Worm (Caenorhabditis elegans): ENCODE results near the gene F20B6.10.

Gene F20B6.10

DNA sequence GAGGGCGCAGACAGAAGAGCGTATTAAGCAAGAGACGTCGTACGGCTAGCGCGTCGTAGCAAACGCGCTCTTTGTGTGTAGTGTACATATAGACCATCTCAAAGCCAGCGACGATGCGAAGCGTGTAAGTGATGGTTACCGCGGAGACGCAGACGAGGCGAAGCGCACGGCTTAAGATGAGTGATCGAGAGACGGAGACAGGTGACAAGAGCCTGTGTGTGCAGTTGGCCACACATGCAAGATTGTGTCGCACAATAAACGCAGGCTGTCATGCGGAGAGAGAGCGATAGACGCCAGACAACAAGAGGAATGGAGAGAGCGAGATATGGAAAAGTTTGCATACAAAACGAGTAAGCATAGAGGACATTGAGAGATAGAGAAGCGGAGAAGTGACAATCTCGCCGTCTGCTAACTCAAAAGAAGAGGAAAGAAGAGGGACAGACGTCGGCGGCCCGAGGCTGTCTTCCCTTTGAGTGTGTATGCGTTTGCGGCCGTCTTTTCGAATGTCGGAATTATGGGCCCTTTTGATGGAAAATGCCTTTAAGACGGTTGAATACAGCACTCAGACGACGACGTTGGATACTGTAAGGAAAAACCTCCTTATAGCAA, 5.9 kb upstream of the F20B6.10 start (continued):
- TF ChIP-seq mab-5 (tag; optimal IDR thresholded peaks at IDR 0.05) (peak; percentile 82), nhr-6 (tag; optimal IDR thresholded peaks at IDR 0.05) (peak; percentile 86), lin-11 (tag; optimal IDR thresholded peaks at IDR 0.05) (peak; percentile 77), fos-1 (tag; optimal IDR thresholded peaks at IDR 0.05) (no peak), egl-27 (tag; optimal IDR thresholded peaks at IDR 0.05) (peak; percentile 84), C34F6.9 (tag; optimal IDR thresholded peaks at IDR 0.05) (peak; percentile 62), nhr-12 (tag; optimal IDR thresholded peaks at IDR 0.05) (no peak), nhr-23 (tag; optimal IDR thresholded peaks at IDR 0.05) (no peak)

DNA sequence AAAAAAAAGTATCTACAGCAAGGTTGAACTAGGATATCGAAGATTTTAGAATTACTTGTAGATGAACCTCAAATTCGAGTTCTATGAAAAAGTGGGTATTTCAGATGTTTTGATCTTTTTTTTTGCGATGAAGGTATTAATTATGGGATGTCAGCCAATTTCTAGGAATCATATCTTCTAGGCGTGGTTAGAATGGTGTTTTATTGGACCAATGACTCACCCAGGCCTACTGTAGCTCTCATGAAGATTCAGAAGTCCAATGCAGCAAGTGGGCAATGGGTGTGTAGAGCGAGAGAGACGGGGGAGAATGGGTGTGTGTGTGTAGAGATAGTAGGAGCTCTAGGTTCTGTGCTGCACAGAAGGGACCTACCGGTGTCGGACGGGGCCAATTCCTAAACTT, 5.2 kb upstream of the F20B6.10 start:
- TF ChIP-seq unc-62 (GFP tag; optimal IDR thresholded peaks at IDR 0.05) (no peak), lsy-2 (tag; optimal IDR thresholded peaks at IDR 0.05) (peak in 1 of 2 experiments; percentile 68), nhr-6 (tag; optimal IDR thresholded peaks at IDR 0.05) (no peak), C34F6.9 (tag; optimal IDR thresholded peaks at IDR 0.05) (peak; percentile 14), peb-1 (tag; optimal IDR thresholded peaks at IDR 0.05) (no peak), fos-1 (tag; optimal IDR thresholded peaks at IDR 0.05) (peak; percentile 74)

DNA sequence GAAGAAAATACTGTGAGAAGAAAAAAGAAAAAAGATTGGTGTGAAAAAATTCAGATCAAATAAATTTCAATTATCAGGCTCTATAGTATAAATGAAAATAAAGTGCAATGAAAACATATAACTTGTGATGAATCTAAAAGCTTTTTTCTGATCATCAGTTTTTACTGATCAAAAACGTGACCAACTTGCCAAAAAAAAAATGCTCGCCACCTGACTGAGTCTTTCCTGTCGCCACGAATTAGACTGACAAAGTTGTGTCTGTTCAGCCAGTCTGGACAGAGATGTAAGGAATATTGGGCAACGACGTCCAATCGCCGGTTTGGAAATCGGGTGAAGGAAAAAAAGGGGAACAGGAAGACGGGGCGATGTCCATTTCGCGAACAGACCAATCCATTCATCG, 2.5 kb upstream of the F20B6.10 start:
- peak; percentile 48 for TF ChIP-seq nhr-129 (tag; optimal IDR thresholded peaks at IDR 0.05)
- TF ChIP-seq C34F6.9 (tag; optimal IDR thresholded peaks at IDR 0.05) = peak; percentile 10
- TF ChIP-seq ztf-11 (tag; optimal IDR thresholded peaks at IDR 0.05) = no peak
- no peak for TF ChIP-seq zag-1 (tag; optimal IDR thresholded peaks at IDR 0.05)
- no peak for TF ChIP-seq sma-3 (GFP tag; optimal IDR thresholded peaks at IDR 0.05)
- TF ChIP-seq lsy-2 (tag; optimal IDR thresholded peaks at IDR 0.05) = peak in 1 of 2 experiments; percentile 5
- no peak for TF ChIP-seq alr-1 (tag; optimal IDR thresholded peaks at IDR 0.05)
- no peak for TF ChIP-seq lin-13 (GFP tag; optimal IDR thresholded peaks at IDR 0.05)
- TF ChIP-seq nhr-6 (tag; optimal IDR thresholded peaks at IDR 0.05) = no peak
- TF ChIP-seq crh-2 (tag; optimal IDR thresholded peaks at IDR 0.05) = peak; percentile 5
- TF ChIP-seq mab-5 (tag; optimal IDR thresholded peaks at IDR 0.05) = no peak

DNA sequence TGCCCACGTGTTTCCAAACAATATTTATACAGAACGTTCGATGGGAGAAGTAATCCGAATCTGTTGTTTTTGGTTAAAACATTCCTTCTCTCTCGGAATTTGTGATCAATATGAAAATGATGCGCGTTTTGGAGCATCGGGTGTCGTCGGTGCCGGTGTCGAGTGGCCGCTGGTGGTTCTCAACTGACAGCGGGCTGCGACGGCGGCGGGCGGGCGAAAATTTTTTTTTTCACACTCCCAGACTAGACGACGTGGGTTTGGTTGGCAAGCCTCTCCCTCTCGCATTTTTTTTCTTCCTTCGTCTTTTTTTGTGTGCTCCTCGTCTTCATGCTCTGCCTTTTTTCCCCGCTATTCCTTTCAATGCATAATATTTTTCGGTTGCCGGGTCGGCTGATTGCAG, 1.2 kb upstream of the F20B6.10 start, which contains the start of gene W01H2.2:
W01H2.2 (minus strand) TSS at position 285 of the 400 bp plus-strand sequence.
- TF ChIP-seq crh-2 (tag; optimal IDR thresholded peaks at IDR 0.05) (peak; percentile 7), unc-55 (GFP tag; optimal IDR thresholded peaks at IDR 0.05) (peak; percentile 8), nhr-237 (tag; optimal IDR thresholded peaks at IDR 0.05) (no peak)

DNA sequence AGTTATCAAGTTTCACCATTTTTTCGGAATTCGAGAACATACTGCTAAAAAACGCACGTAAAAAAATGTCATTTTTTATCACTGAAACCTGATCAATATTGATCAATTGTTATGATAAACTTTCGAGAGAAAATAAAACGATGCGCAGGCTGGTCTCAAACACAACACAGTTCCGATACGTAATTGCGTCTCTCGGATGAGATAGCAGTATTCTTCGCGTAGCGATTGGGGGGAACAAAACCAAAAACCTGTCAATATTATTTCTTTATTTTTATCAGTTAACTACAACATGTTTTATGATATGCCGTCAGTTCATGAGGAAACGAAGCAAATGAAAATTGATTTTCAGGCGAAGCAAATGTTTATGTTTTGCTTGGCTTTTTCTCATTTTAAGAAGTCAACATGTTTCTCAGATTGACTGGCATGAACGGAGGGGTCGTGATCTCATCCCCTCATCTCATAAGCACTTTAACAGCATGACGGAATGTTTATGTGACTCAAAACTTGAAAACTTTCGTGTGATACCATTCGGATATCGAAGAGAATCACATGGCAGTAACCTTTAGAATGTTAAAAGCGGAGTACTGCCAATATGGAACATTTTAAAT, 1.4 kb downstream of the F20B6.10 start:
- TF ChIP-seq nhr-21 (tag; optimal IDR thresholded peaks at IDR 0.05) = no peak
- peak; percentile 23 for TF ChIP-seq gmeb-1 (tag; optimal IDR thresholded peaks at IDR 0.05)
- TF ChIP-seq lin-39 (tag; optimal IDR thresholded peaks at IDR 0.05) = no peak
- TF ChIP-seq lin-13 (GFP tag; optimal IDR thresholded peaks at IDR 0.05) = no peak
- no peak for TF ChIP-seq ZK546.5 (tag; optimal IDR thresholded peaks at IDR 0.05)
- no peak for TF ChIP-seq unc-55 (GFP tag; optimal IDR thresholded peaks at IDR 0.05)
- TF ChIP-seq ztf-4 (tag; optimal IDR thresholded peaks at IDR 0.05) = no peak
- TF ChIP-seq elt-1 (tag; optimal IDR thresholded peaks at IDR 0.05) = no peak
- no peak for TF ChIP-seq snpc-4 (tag; optimal IDR thresholded peaks at IDR 0.05)
- TF ChIP-seq sma-3 (GFP tag; optimal IDR thresholded peaks at IDR 0.05) = no peak
- TF ChIP-seq nhr-12 (tag; optimal IDR thresholded peaks at IDR 0.05) = no peak
- TF ChIP-seq dmd-4 (tag; optimal IDR thresholded peaks at IDR 0.05) = no peak
- TF ChIP-seq Y55F3AM.14 (GFP tag; optimal IDR thresholded peaks at IDR 0.05) = no peak
- no peak for TF ChIP-seq aly-2 (tag; optimal IDR thresholded peaks at IDR 0.05)
- TF ChIP-seq sma-9 (GFP tag; optimal IDR thresholded peaks at IDR 0.05) = peak; percentile 13
- no peak for TF ChIP-seq sma-9 (tag; optimal IDR thresholded peaks at IDR 0.05)
- TF ChIP-seq ama-1 (optimal IDR thresholded peaks at IDR 0.05) = no peak
- no peak for TF ChIP-seq nhr-10 (tag; optimal IDR thresholded peaks at IDR 0.05)
- peak; percentile 37 for TF ChIP-seq fos-1 (tag; optimal IDR thresholded peaks at IDR 0.05)
- TF ChIP-seq zag-1 (tag; optimal IDR thresholded peaks at IDR 0.05) = no peak
- TF ChIP-seq nhr-6 (tag; optimal IDR thresholded peaks at IDR 0.05) = no peak
